Fruit fly (Drosophila melanogaster): ENCODE results near the gene olf413.
A peak's percentile ranks its signal among the peaks of the same experiment; 100 is the strongest.

olf413 gene

dm6 chr3L:22262797-22263423, 127.0 kb downstream of the olf413 start, which contains the start of the genes Rich and Ddx1 (continued):
- no peak for TF ChIP-seq HmgD (GFP tag; optimal IDR thresholded peaks at IDR 0.05)
- TF ChIP-seq run (tag; optimal IDR thresholded peaks at IDR 0.05) = no peak
- TF ChIP-seq CG2116 (GFP tag; optimal IDR thresholded peaks at IDR 0.05) = peak; percentile 51
- TF ChIP-seq Fer3 (tag; optimal IDR thresholded peaks at IDR 0.05) = no peak
- TF ChIP-seq zfh1 (GFP tag; IDR thresholded peaks at IDR 0.05) = no peak; the same call in 2 of the 3 replicates
- peak; percentile 44 for TF ChIP-seq CG12104 (GFP tag; optimal IDR thresholded peaks at IDR 0.05)
- no peak for TF ChIP-seq CG32767 (GFP tag; IDR thresholded peaks at IDR 0.05)
- peak; percentile 61 for TF ChIP-seq CG13775 (GFP tag; optimal IDR thresholded peaks at IDR 0.05)
- no peak; the same call in 2 of the 3 replicates for TF ChIP-seq zen2 (GFP tag; IDR thresholded peaks at IDR 0.05; ENCODE audit: partially characterized antibody)
- no peak for TF ChIP-seq cas (GFP tag; IDR thresholded peaks at IDR 0.05)
- no peak for TF ChIP-seq chinmo (GFP tag; IDR thresholded peaks at IDR 0.05; ENCODE audit: partially characterized antibody)
- no peak for TF ChIP-seq tap (tag; optimal IDR thresholded peaks at IDR 0.05)
- peak; percentile 37 for TF ChIP-seq kah (GFP tag; optimal IDR thresholded peaks at IDR 0.05)
- peak; percentile 20 for TF ChIP-seq fd3F (GFP tag; optimal IDR thresholded peaks at IDR 0.05)
- peak; percentile 96 for TF ChIP-seq CG10267 (tag; optimal IDR thresholded peaks at IDR 0.05)
- peak; percentile 45 for TF ChIP-seq lab (GFP tag; optimal IDR thresholded peaks at IDR 0.05)
- TF ChIP-seq slp2 (GFP tag; optimal IDR thresholded peaks at IDR 0.05) = peak; percentile 2
- TF ChIP-seq CG13424 (tag; optimal IDR thresholded peaks at IDR 0.05) = peak; percentile 38
- no peak for TF ChIP-seq Trl (optimal IDR thresholded peaks at IDR 0.05)
- TF ChIP-seq Trl (GFP tag; optimal IDR thresholded peaks at IDR 0.05) = no peak
- TF ChIP-seq CG32772 (GFP tag; IDR thresholded peaks at IDR 0.05) = 0 out of 2 replicates have a peak, but pooled peaks have one; percentile 13
- TF ChIP-seq esg (GFP tag; conservative IDR thresholded peaks at IDR 0.05) = no peak
- TF ChIP-seq Xbp1 (GFP tag; optimal IDR thresholded peaks at IDR 0.05) = peak; percentile 49
- TF ChIP-seq Dbx (GFP tag; IDR thresholded peaks at IDR 0.05) = 0 out of 3 replicates have a peak, but pooled peaks have one; percentile 10
- TF ChIP-seq pum (GFP tag; optimal IDR thresholded peaks at IDR 0.05) = peak; percentile 19
- TF ChIP-seq CG6683 (GFP tag; optimal IDR thresholded peaks at IDR 0.05) = no peak
- TF ChIP-seq ems (GFP tag; optimal IDR thresholded peaks at IDR 0.05) = peak; percentile 23
- TF ChIP-seq al (GFP tag; IDR thresholded peaks at IDR 0.05) = no peak
- no peak for TF ChIP-seq croc (GFP tag; conservative IDR thresholded peaks at IDR 0.05)
- no peak for TF ChIP-seq exex (tag; optimal IDR thresholded peaks at IDR 0.05)
- TF ChIP-seq Lhr (GFP tag; optimal IDR thresholded peaks at IDR 0.05) = peak; percentile 56
- peak; percentile 15 for TF ChIP-seq CG11723 (GFP tag; optimal IDR thresholded peaks at IDR 0.05)
- no peak for TF ChIP-seq wek (GFP tag; optimal IDR thresholded peaks at IDR 0.05)
- TF ChIP-seq lola (GFP tag; optimal IDR thresholded peaks at IDR 0.05) = peak in 1 of 3 experiments; percentile 60
- peak; percentile 23 for TF ChIP-seq CG17385 (GFP tag; optimal IDR thresholded peaks at IDR 0.05)
- TF ChIP-seq scrt (GFP tag; optimal IDR thresholded peaks at IDR 0.05) = no peak
- no peak for TF ChIP-seq Nf-YC (tag; optimal IDR thresholded peaks at IDR 0.05)
- no peak for TF ChIP-seq CG42726 (GFP tag; IDR thresholded peaks at IDR 0.05; ENCODE audit: partially characterized antibody)
- TF ChIP-seq ci (GFP tag; IDR thresholded peaks at IDR 0.05) = 0 out of 3 replicates have a peak, but pooled peaks have one; percentile 31
- TF ChIP-seq Sox102F (GFP tag; optimal IDR thresholded peaks at IDR 0.05) = no peak
- no peak for TF ChIP-seq yki (optimal IDR thresholded peaks at IDR 0.05)
- TF ChIP-seq CG16813 (GFP tag; IDR thresholded peaks at IDR 0.05; ENCODE audit: partially characterized antibody) = no peak
- TF ChIP-seq CG4820 (GFP tag; optimal IDR thresholded peaks at IDR 0.05) = peak; percentile 22
- TF ChIP-seq otp (GFP tag; IDR thresholded peaks at IDR 0.05) = no peak; the same call in 2 of the 3 replicates
- TF ChIP-seq CG4404 (GFP tag; IDR thresholded peaks at IDR 0.05) = no peak; the same call in 1 of the 2 replicates
- TF ChIP-seq CG9817 (tag; optimal IDR thresholded peaks at IDR 0.05) = peak; percentile 43
- peak; percentile 38 for TF ChIP-seq HHEX (GFP tag; optimal IDR thresholded peaks at IDR 0.05)
- peak in 1 of 2 experiments; percentile 26 for TF ChIP-seq insv (GFP tag; optimal IDR thresholded peaks at IDR 0.05)
- no peak for TF ChIP-seq pita (GFP tag; optimal IDR thresholded peaks at IDR 0.05)
